Fruit fly (Drosophila melanogaster) whole organism, embryonic: ENCODE data around the gene CG1463.

ENCODE experiments used
- Adf1 ChIP-seq: fragments of 200-800 bp; sonication (Bioruptor generic); IDR thresholded peaks from 2 replicates; pipeline ENCODE4 v1.3.6; 2022; ENCODE audit warnings: missing biosample characterization, missing genetic modification characterization
- CG10267 ChIP-seq: fragments of 200-800 bp; sonication (Bioruptor generic); optimal IDR thresholded peaks from 2 replicates; lab custom pipeline; 2018; ENCODE audit warnings: missing biosample characterization, mild to moderate bottlenecking, missing genetic modification characterization, moderate library complexity
- CG11093 ChIP-seq: fragments of 200-800 bp; sonication (Bioruptor generic); IDR thresholded peaks from 3 replicates; pipeline ENCODE4 v1.3.6; 2022; ENCODE audit warnings: missing biosample characterization, missing genetic modification characterization
- CG11456 ChIP-seq: fragments of 200-800 bp; sonication (Bioruptor generic); IDR thresholded peaks from 3 replicates; pipeline ENCODE4 v1.3.6; 2022; ENCODE audit warnings: missing biosample characterization, missing genetic modification characterization
- CG13624 ChIP-seq: fragments of 200-800 bp; sonication (Bioruptor generic); optimal IDR thresholded peaks from 2 replicates; lab custom pipeline; 2016; ENCODE audit warnings: missing biosample characterization, missing genetic modification characterization
- CG17328 ChIP-seq: fragments of 200-800 bp; sonication (Bioruptor generic); IDR thresholded peaks from 2 replicates; pipeline ENCODE4 v1.3.6; 2022; ENCODE audit warnings: missing biosample characterization, missing genetic modification characterization
- CG1832 ChIP-seq: fragments of 200-800 bp; sonication (Bioruptor generic); optimal IDR thresholded peaks from 2 replicates; lab custom pipeline; 2017; ENCODE audit warnings: missing biosample characterization, mild to moderate bottlenecking, missing genetic modification characterization, inconsistent platforms
- CG31388 ChIP-seq: fragments of 200-800 bp; sonication (Bioruptor generic); optimal IDR thresholded peaks from 2 replicates; lab custom pipeline; 2016; ENCODE audit warnings: missing biosample characterization, missing genetic modification characterization
- CG32767 ChIP-seq: fragments of 200-800 bp; sonication (Bioruptor generic); IDR thresholded peaks from 2 replicates; pipeline ENCODE4 v1.3.6; 2022; ENCODE audit warnings: missing biosample characterization, missing genetic modification characterization
- CG4282 ChIP-seq: fragments of 200-800 bp; sonication (Bioruptor generic); optimal IDR thresholded peaks from 2 replicates; lab custom pipeline; 2016; ENCODE audit warnings: missing biosample characterization, missing genetic modification characterization
- CG43689 ChIP-seq: fragments of 200-800 bp; sonication (Bioruptor generic); IDR thresholded peaks from 2 replicates; pipeline ENCODE4 v1.3.6; 2022; ENCODE audit warnings: missing biosample characterization, missing genetic modification characterization
- CG4820 ChIP-seq: fragments of 200-800 bp; sonication (Bioruptor generic); optimal IDR thresholded peaks from 3 replicates; lab custom pipeline; 2016; ENCODE audit warnings: missing biosample characterization, missing genetic modification characterization
- CG5953 ChIP-seq: fragments of 200-800 bp; sonication (Bioruptor generic); IDR thresholded peaks from 2 replicates; pipeline ENCODE4 v1.3.6; 2022; ENCODE audit warnings: missing biosample characterization, missing genetic modification characterization
- CG7839 ChIP-seq: fragments of 200-800 bp; sonication (Bioruptor generic); optimal IDR thresholded peaks from 3 replicates; lab custom pipeline; 2018; ENCODE audit warnings: missing biosample characterization, mild to moderate bottlenecking, missing genetic modification characterization, moderate library complexity
- CG7928 ChIP-seq: fragments of 200-800 bp; sonication (Bioruptor generic); optimal IDR thresholded peaks from 2 replicates; lab custom pipeline; 2017; ENCODE audit warnings: missing biosample characterization, mild to moderate bottlenecking, missing genetic modification characterization
- CG7963 ChIP-seq: fragments of 200-800 bp; sonication (Bioruptor generic); IDR thresholded peaks from 3 replicates; pipeline ENCODE4 v1.3.6; 2022; ENCODE audit warnings: missing biosample characterization, missing genetic modification characterization; ENCODE audit not compliant: partially characterized antibody
- CG7987 ChIP-seq: fragments of 200-800 bp; sonication (Bioruptor generic); optimal IDR thresholded peaks from 2 replicates; lab custom pipeline; 2018; ENCODE audit warnings: missing biosample characterization, mild to moderate bottlenecking, missing genetic modification characterization, moderate library complexity
- CG8359 ChIP-seq: fragments of 200-800 bp; sonication (Bioruptor generic); optimal IDR thresholded peaks from 2 replicates; lab custom pipeline; 2017; ENCODE audit warnings: missing biosample characterization, mild to moderate bottlenecking, missing genetic modification characterization, borderline replicate concordance
- D ChIP-seq, 2 experiments: fragments of 200-800 bp in 1 of 2; fragments of >200 bp in 1 of 2; sonication (Bioruptor generic) in 1 of 2; optimal IDR thresholded peaks; 2 replicates in 1 of 2; 3 replicates in 1 of 2; lab custom pipeline; 2017; ENCODE audit warnings: mild to moderate bottlenecking in 1 of 2, missing biosample characterization in 1 of 2, missing genetic modification characterization in 1 of 2, missing genetic modification reagents in 1 of 2
- Dad ChIP-seq: fragments of 200-800 bp; sonication (Bioruptor generic); optimal IDR thresholded peaks from 3 replicates; lab custom pipeline; 2016; ENCODE audit warnings: missing biosample characterization, missing genetic modification characterization
- Dll ChIP-seq: fragments of 200-800 bp; sonication (Bioruptor generic); IDR thresholded peaks from 4 replicates; pipeline ENCODE4 v1.3.6; 2022; ENCODE audit warnings: missing biosample characterization, missing genetic modification characterization; ENCODE audit not compliant: partially characterized antibody
- E2f1 ChIP-seq: fragments of 200-800 bp; sonication (Bioruptor generic); IDR thresholded peaks from 2 replicates; pipeline ENCODE4 v1.3.6; 2022; ENCODE audit warnings: missing biosample characterization, missing genetic modification characterization
- Fer3 ChIP-seq: fragments of 200-800 bp; sonication (Bioruptor generic); optimal IDR thresholded peaks from 2 replicates; lab custom pipeline; 2018; ENCODE audit warnings: missing biosample characterization, mild to moderate bottlenecking, missing genetic modification characterization, moderate library complexity
- HLH54F ChIP-seq: fragments of 200-800 bp; sonication (Bioruptor generic); optimal IDR thresholded peaks from 3 replicates; lab custom pipeline; 2016; ENCODE audit warnings: missing biosample characterization, missing genetic modification characterization
- Lim3 ChIP-seq: fragments of 200-800 bp; sonication (Bioruptor generic); IDR thresholded peaks from 2 replicates; pipeline ENCODE4 v1.3.6; 2022; ENCODE audit warnings: missing biosample characterization, missing genetic modification characterization
- MESR4 ChIP-seq: fragments of 200-800 bp; sonication (Bioruptor generic); optimal IDR thresholded peaks from 2 replicates; lab custom pipeline; 2018; ENCODE audit warnings: missing biosample characterization, mild to moderate bottlenecking, missing genetic modification characterization, moderate library complexity
- PHDP ChIP-seq: fragments of 200-800 bp; sonication (Bioruptor generic); optimal IDR thresholded peaks from 3 replicates; lab custom pipeline; 2018; ENCODE audit warnings: missing biosample characterization, mild to moderate bottlenecking, missing genetic modification characterization, moderate library complexity
- Scr ChIP-seq: fragments of 200-800 bp; sonication (Bioruptor generic); IDR thresholded peaks from 2 replicates; pipeline ENCODE4 v1.3.6; 2022; ENCODE audit warnings: missing biosample characterization, missing genetic modification characterization; ENCODE audit not compliant: partially characterized antibody
- Sox102F ChIP-seq: fragments of 200-800 bp; sonication (Bioruptor generic); optimal IDR thresholded peaks from 2 replicates; lab custom pipeline; 2018; ENCODE audit warnings: missing biosample characterization, mild to moderate bottlenecking, missing genetic modification characterization, moderate library complexity
- Sry-β ChIP-seq: fragments of 200-800 bp; sonication (Bioruptor generic); optimal IDR thresholded peaks from 2 replicates; lab custom pipeline; 2018; ENCODE audit warnings: missing biosample characterization, mild to moderate bottlenecking, missing genetic modification characterization, moderate library complexity
- Stat92E ChIP-seq, 3 experiments: fragments of >200 bp in 2 of 3; fragments of 200-800 bp in 1 of 3; sonication (Bioruptor generic) in 1 of 3; optimal IDR thresholded peaks; 2 replicates each; lab custom pipeline; 2017 to 2019; ENCODE audit warnings: missing biosample characterization in 3 of 3, missing genetic modification characterization in 3 of 3, mild to moderate bottlenecking in 1 of 3, moderate library complexity in 1 of 3
- TFAM ChIP-seq: fragments of 200-800 bp; sonication (Bioruptor generic); optimal IDR thresholded peaks from 2 replicates; lab custom pipeline; 2017; ENCODE audit warnings: missing biosample characterization, missing genetic modification characterization, inconsistent platforms
- YL-1 ChIP-seq: fragments of 200-800 bp; sonication (Bioruptor generic); optimal IDR thresholded peaks from 3 replicates; lab custom pipeline; 2017; ENCODE audit warnings: missing biosample characterization, mild to moderate bottlenecking, missing genetic modification characterization
- amos ChIP-seq: fragments of 200-800 bp; sonication (Bioruptor generic); IDR thresholded peaks from 2 replicates; pipeline ENCODE4 v1.3.6; 2022; ENCODE audit warnings: missing biosample characterization, missing genetic modification characterization; ENCODE audit not compliant: partially characterized antibody
- cato ChIP-seq: fragments of 200-800 bp; sonication (Bioruptor generic); optimal IDR thresholded peaks from 2 replicates; lab custom pipeline; 2016; ENCODE audit warnings: missing biosample characterization, missing genetic modification characterization, borderline replicate concordance
- cg ChIP-seq: fragments of 200-800 bp; sonication (Bioruptor generic); optimal IDR thresholded peaks from 3 replicates; lab custom pipeline; 2019; ENCODE audit warnings: missing biosample characterization, mild to moderate bottlenecking, missing genetic modification characterization, moderate library complexity
- chm ChIP-seq: fragments of 200-800 bp; sonication (Bioruptor generic); IDR thresholded peaks from 2 replicates; pipeline ENCODE4 v1.3.6; 2022; ENCODE audit warnings: missing biosample characterization, missing genetic modification characterization
- fd64A ChIP-seq: fragments of 200-800 bp; sonication (Bioruptor generic); optimal IDR thresholded peaks from 3 replicates; lab custom pipeline; 2018; ENCODE audit warnings: missing biosample characterization, mild to moderate bottlenecking, missing genetic modification characterization
- fru ChIP-seq: fragments of >200 bp; optimal IDR thresholded peaks from 2 replicates; lab custom pipeline; 2017
- hb ChIP-seq: fragments of 200-800 bp; sonication (Bioruptor generic); IDR thresholded peaks from 3 replicates; pipeline ENCODE4 v1.3.6; 2022; ENCODE audit warnings: missing biosample characterization, missing genetic modification characterization; ENCODE audit not compliant: partially characterized antibody
- her ChIP-seq: fragments of 200-800 bp; sonication (Bioruptor generic); optimal IDR thresholded peaks from 2 replicates; lab custom pipeline; 2016; ENCODE audit warnings: missing biosample characterization, missing genetic modification characterization
- jing ChIP-seq: fragments of 200-800 bp; sonication (Bioruptor generic); optimal IDR thresholded peaks from 2 replicates; lab custom pipeline; 2018; ENCODE audit warnings: missing biosample characterization, mild to moderate bottlenecking, missing genetic modification characterization
- lmd ChIP-seq: fragments of 200-800 bp; sonication (Bioruptor generic); IDR thresholded peaks from 2 replicates; pipeline ENCODE4 v1.3.6; 2022; ENCODE audit warnings: missing biosample characterization, missing genetic modification characterization
- nerfin-1 ChIP-seq: fragments of 200-800 bp; sonication (Bioruptor generic); optimal IDR thresholded peaks from 3 replicates; lab custom pipeline; 2019; ENCODE audit warnings: missing biosample characterization, mild to moderate bottlenecking, missing genetic modification characterization, moderate library complexity
- rib ChIP-seq: fragments of 200-800 bp; sonication (Bioruptor generic); IDR thresholded peaks from 2 replicates; pipeline ENCODE4 v1.3.6; 2022; ENCODE audit warnings: missing biosample characterization, missing genetic modification characterization
- ssp ChIP-seq: fragments of 200-800 bp; sonication (Bioruptor generic); IDR thresholded peaks from 2 replicates; pipeline ENCODE4 v1.3.6; 2022; ENCODE audit warnings: missing biosample characterization, missing genetic modification characterization
- tgo ChIP-seq: fragments of 200-800 bp; sonication (Bioruptor generic); IDR thresholded peaks from 3 replicates; pipeline ENCODE4 v1.3.6; 2022; ENCODE audit warnings: missing biosample characterization, missing genetic modification characterization
- tll ChIP-seq, 2 experiments: fragments of 200-800 bp in 1 of 2; fragments of >200 bp in 1 of 2; sonication (Bioruptor generic) in 1 of 2; optimal IDR thresholded peaks; 2 replicates each; lab custom pipeline; 2017 to 2019; ENCODE audit warnings: missing biosample characterization in 2 of 2, missing genetic modification characterization in 2 of 2, mild to moderate bottlenecking in 1 of 2, moderate library complexity in 1 of 2
- zfh1 ChIP-seq: fragments of 200-800 bp; sonication (Bioruptor generic); IDR thresholded peaks from 3 replicates; pipeline ENCODE4 v1.3.6; 2022; ENCODE audit warnings: missing biosample characterization, missing genetic modification characterization

CG1463 gene

dm6 chrX:12567663-12568062, 43.8 kb downstream of the CG1463 start (continued):
- peak; percentile 37 for TF ChIP-seq cato (GFP tag; lab: Kevin White, UChicago)
- TF ChIP-seq cg (GFP tag; lab: Kevin White, UChicago), result no peak
- no peak for TF ChIP-seq CG1832 (GFP tag; lab: Kevin White, UChicago)
- no peak for TF ChIP-seq CG4282
- peak; percentile 63 for TF ChIP-seq Adf1 (GFP tag; lab: Robert Waterston, UW)
- no peak for TF ChIP-seq TFAM (GFP tag; lab: Kevin White, UChicago)
- TF ChIP-seq CG17328, result peak; percentile 75
- no peak for TF ChIP-seq CG31388 (GFP tag; lab: Kevin White, UChicago)
- TF ChIP-seq CG7839 (tag; lab: Kevin White, UChicago), result peak; percentile 88
- TF ChIP-seq nerfin-1 (tag; lab: Kevin White, UChicago), result peak; percentile 61
- peak; percentile 55; the same call in 2 of the 3 replicates for TF ChIP-seq zfh1 (GFP tag; lab: Robert Waterston, UW)
- no peak for TF ChIP-seq Sry-β (GFP tag; lab: Kevin White, UChicago)
- TF ChIP-seq CG32767 (GFP tag; lab: Robert Waterston, UW), result peak; percentile 66; the same call in 1 of the 2 replicates
- no peak for TF ChIP-seq jing (GFP tag; lab: Kevin White, UChicago)
- TF ChIP-seq YL-1, result no peak
- no peak for TF ChIP-seq HLH54F
- no peak for TF ChIP-seq CG13624 (GFP tag; lab: Kevin White, UChicago)
- peak; percentile 74 for TF ChIP-seq E2f1 (GFP tag; lab: Robert Waterston, UW)
- TF ChIP-seq tgo (GFP tag; lab: Robert Waterston, UW), result peak; percentile 77
- TF ChIP-seq chm (GFP tag; lab: Robert Waterston, UW), result peak; percentile 27; the same call in 1 of the 2 replicates
- peak; percentile 80 for TF ChIP-seq Sox102F (GFP tag; lab: Kevin White, UChicago)
- TF ChIP-seq CG7987 (GFP tag; lab: Kevin White, UChicago), result peak; percentile 35
- no peak for TF ChIP-seq MESR4
- peak; percentile 70 for TF ChIP-seq CG10267 (tag; lab: Kevin White, UChicago)
- peak; percentile 69; the same call in 2 of the 3 replicates for TF ChIP-seq CG11456 (GFP tag; lab: Robert Waterston, UW)
- peak; percentile 68; the same call in 1 of the 2 replicates for TF ChIP-seq lmd (GFP tag; lab: Robert Waterston, UW)
- peak; percentile 55; the same call in 1 of the 2 replicates for TF ChIP-seq CG43689 (GFP tag; lab: Robert Waterston, UW)
- TF ChIP-seq CG8359 (GFP tag; lab: Kevin White, UChicago), result no peak
- TF ChIP-seq amos (GFP tag; lab: Robert Waterston, UW), result no peak
- no peak for TF ChIP-seq CG7963
- no peak for TF ChIP-seq her
- TF ChIP-seq CG4820 (GFP tag; lab: Kevin White, UChicago), result peak; percentile 25
- TF ChIP-seq Stat92E (GFP tag; optimal IDR thresholded peaks at IDR 0.05; lab: Kevin White, UChicago), result no peak
- no peak for TF ChIP-seq fru (lab: Kevin White, UChicago)
- peak; percentile 58 for TF ChIP-seq ssp
- peak; percentile 91 for TF ChIP-seq PHDP
- TF ChIP-seq tll (GFP tag; optimal IDR thresholded peaks at IDR 0.05; lab: Kevin White, UChicago), result no peak
- 0 out of 2 replicates have a peak, but pooled peaks have one; percentile 31 for TF ChIP-seq Lim3 (GFP tag; lab: Robert Waterston, UW)
- no peak for TF ChIP-seq D (optimal IDR thresholded peaks at IDR 0.05; lab: Kevin White, UChicago)
- TF ChIP-seq D (GFP tag; optimal IDR thresholded peaks at IDR 0.05; lab: Kevin White, UChicago), result peak; percentile 62
- peak; percentile 61 for TF ChIP-seq rib
- no peak for TF ChIP-seq CG5953
- TF ChIP-seq Dll (GFP tag; lab: Robert Waterston, UW), result no peak
- peak; percentile 26 for TF ChIP-seq CG7928 (GFP tag; lab: Kevin White, UChicago)
- TF ChIP-seq fd64A (GFP tag; lab: Kevin White, UChicago), result no peak
- no peak for TF ChIP-seq hb (GFP tag; lab: Robert Waterston, UW)
- TF ChIP-seq Scr (GFP tag; lab: Robert Waterston, UW), result no peak
- no peak for TF ChIP-seq Dad (GFP tag; lab: Kevin White, UChicago)
- peak; percentile 91 for TF ChIP-seq Fer3 (tag; lab: Kevin White, UChicago)
- peak; percentile 65; the same call in 2 of the 3 replicates for TF ChIP-seq CG11093 (GFP tag; lab: Robert Waterston, UW)
